Worm (Caenorhabditis elegans) whole organism, mixed stage, embryonic: ENCODE measurements around the gene clc-27.

Experiments used
- M03D4.4 ChIP-seq: sonication (generic microtip); optimal IDR thresholded peaks from 2 replicates; lab custom pipeline; 2017; ENCODE audit warnings: mild to moderate bottlenecking, missing genetic modification characterization, missing compliant biosample characterization
- bed-3 ChIP-seq: fragments of 200-800 bp; sonication (Bioruptor generic); optimal IDR thresholded peaks from 3 replicates; lab custom pipeline; 2018; ENCODE audit warnings: mild to moderate bottlenecking, missing genetic modification characterization, moderate library complexity, missing compliant biosample characterization
- blmp-1 ChIP-seq: fragments of 150-350 bp; optimal IDR thresholded peaks from 2 replicates; lab custom pipeline; 2014; ENCODE audit warnings: missing biosample characterization, missing genetic modification characterization
- ceh-39 ChIP-seq: fragments of 150-350 bp; optimal IDR thresholded peaks from 2 replicates; lab custom pipeline; 2014; ENCODE audit warnings: missing biosample characterization, missing genetic modification characterization
- ceh-83 ChIP-seq: fragments of 200-800 bp; sonication (Bioruptor generic); optimal IDR thresholded peaks from 2 replicates; lab custom pipeline; 2018; ENCODE audit warnings: mild to moderate bottlenecking, missing genetic modification characterization, missing compliant biosample characterization
- ces-1 ChIP-seq: fragments of 150-350 bp; optimal IDR thresholded peaks from 2 replicates; lab custom pipeline; 2014; ENCODE audit warnings: missing biosample characterization, missing genetic modification reagents, missing genetic modification characterization
- cnd-1 ChIP-seq: fragments of 200-800 bp; sonication (Bioruptor generic); optimal IDR thresholded peaks from 2 replicates; lab custom pipeline; 2018; ENCODE audit warnings: mild to moderate bottlenecking, missing genetic modification characterization, missing compliant biosample characterization
- drap-1 ChIP-seq: fragments of 200-800 bp; sonication (Bioruptor generic); optimal IDR thresholded peaks from 3 replicates; lab custom pipeline; 2018; ENCODE audit warnings: mild to moderate bottlenecking, missing genetic modification characterization, missing compliant biosample characterization
- elt-1 ChIP-seq: sonication (generic microtip); optimal IDR thresholded peaks from 2 replicates; lab custom pipeline; 2017; ENCODE audit warnings: missing genetic modification characterization, mild to moderate bottlenecking, missing compliant biosample characterization, antibody characterized with exemption, moderate library complexity, borderline replicate concordance; ENCODE audit not compliant: insufficient read depth
- elt-3 ChIP-seq: fragments of 150-350 bp; optimal IDR thresholded peaks from 2 replicates; lab custom pipeline; 2014; ENCODE audit warnings: missing biosample characterization, missing genetic modification characterization
- flh-1 ChIP-seq: fragments of 200-800 bp; sonication (Bioruptor generic); optimal IDR thresholded peaks from 2 replicates; lab custom pipeline; 2018; ENCODE audit warnings: mild to moderate bottlenecking, missing genetic modification characterization, moderate library complexity, missing compliant biosample characterization
- ham-2 ChIP-seq: fragments of 200-800 bp; sonication (Bioruptor generic); optimal IDR thresholded peaks from 2 replicates; lab custom pipeline; 2018; ENCODE audit warnings: mild to moderate bottlenecking, missing genetic modification characterization, missing compliant biosample characterization
- hlh-1 ChIP-seq: fragments of 150-350 bp; optimal IDR thresholded peaks from 2 replicates; lab custom pipeline; 2014; ENCODE audit warnings: missing biosample characterization, missing genetic modification reagents, missing genetic modification characterization
- lin-13 ChIP-seq: fragments of 150-350 bp; optimal IDR thresholded peaks from 2 replicates; lab custom pipeline; 2014; ENCODE audit warnings: missing biosample characterization, missing genetic modification characterization
- lin-32 ChIP-seq: fragments of 200-800 bp; sonication (Bioruptor generic); optimal IDR thresholded peaks from 2 replicates; lab custom pipeline; 2018; ENCODE audit warnings: mild to moderate bottlenecking, missing genetic modification characterization, missing compliant biosample characterization
- lsy-2 ChIP-seq: fragments of 150-350 bp; optimal IDR thresholded peaks from 2 replicates; lab custom pipeline; 2014; ENCODE audit warnings: missing biosample characterization, missing genetic modification characterization
- mab-5 ChIP-seq: fragments of 150-350 bp; optimal IDR thresholded peaks from 2 replicates; lab custom pipeline; 2014; ENCODE audit warnings: missing biosample characterization, missing genetic modification characterization
- mep-1 ChIP-seq: fragments of 150-350 bp; optimal IDR thresholded peaks from 2 replicates; lab custom pipeline; 2017; ENCODE audit warnings: missing biosample characterization, missing genetic modification reagents, missing genetic modification characterization, inconsistent platforms
- mls-2 ChIP-seq: sonication (generic microtip); optimal IDR thresholded peaks from 2 replicates; lab custom pipeline; 2016; ENCODE audit warnings: mild to moderate bottlenecking, missing genetic modification characterization, moderate library complexity, missing compliant biosample characterization
- nhr-12 ChIP-seq: fragments of 150-350 bp; optimal IDR thresholded peaks from 2 replicates; lab custom pipeline; 2014; ENCODE audit warnings: missing biosample characterization, missing genetic modification characterization
- nhr-237 ChIP-seq: fragments of 150-350 bp; optimal IDR thresholded peaks from 2 replicates; lab custom pipeline; 2014; ENCODE audit warnings: missing biosample characterization, missing genetic modification characterization
- nhr-28 ChIP-seq: fragments of 150-350 bp; optimal IDR thresholded peaks from 2 replicates; lab custom pipeline; 2014; ENCODE audit warnings: missing biosample characterization, missing genetic modification characterization
- pha-4 ChIP-seq: fragments of 150-350 bp; optimal IDR thresholded peaks from 2 replicates; lab custom pipeline; 2018; ENCODE audit warnings: missing biosample characterization, missing genetic modification reagents, missing genetic modification characterization
- sem-2 ChIP-seq: fragments of 200-800 bp; sonication (Bioruptor generic); optimal IDR thresholded peaks from 2 replicates; lab custom pipeline; 2018; ENCODE audit warnings: mild to moderate bottlenecking, missing genetic modification characterization, missing compliant biosample characterization
- sptf-1 ChIP-seq: sonication (generic microtip); optimal IDR thresholded peaks from 2 replicates; lab custom pipeline; 2017; ENCODE audit warnings: mild to moderate bottlenecking, missing genetic modification characterization, moderate library complexity, missing compliant biosample characterization
- tbx-8 ChIP-seq: fragments of 200-800 bp; sonication (Bioruptor generic); optimal IDR thresholded peaks from 2 replicates; lab custom pipeline; 2018; ENCODE audit warnings: mild to moderate bottlenecking, missing genetic modification characterization, moderate library complexity, missing compliant biosample characterization
- unc-120 ChIP-seq: sonication (generic microtip); optimal IDR thresholded peaks from 2 replicates; lab custom pipeline; 2017; ENCODE audit warnings: missing genetic modification characterization, missing compliant biosample characterization; ENCODE audit not compliant: poor library complexity, severe bottlenecking
- unc-39 ChIP-seq: fragments of 150-350 bp; optimal IDR thresholded peaks from 2 replicates; lab custom pipeline; 2014; ENCODE audit warnings: missing biosample characterization, missing genetic modification characterization
- zip-8 ChIP-seq: fragments of 150-350 bp; optimal IDR thresholded peaks from 2 replicates; lab custom pipeline; 2014; ENCODE audit warnings: missing biosample characterization, missing genetic modification characterization
- ztf-11 ChIP-seq: fragments of 150-350 bp; optimal IDR thresholded peaks from 2 replicates; lab custom pipeline; 2014; ENCODE audit warnings: missing biosample characterization, missing genetic modification characterization

Gene clc-27

ce11 chrIII:1034853-1035252 is 26.7 kb downstream of the clc-27 start:
- TF ChIP-seq mls-2 (tag; lab: Kevin White, UChicago) (no peak), pha-4 (tag; lab: Kevin White, UChicago) (no peak), ztf-11 (no peak), ces-1 (no peak), ceh-39 (no peak), unc-120 (tag; lab: Kevin White, UChicago) (no peak), sem-2 (GFP tag; lab: Kevin White, UChicago) (no peak), lin-13 (tag; lab: Kevin White, UChicago) (no peak), ceh-83 (GFP tag; lab: Kevin White, UChicago) (no peak), cnd-1 (tag; lab: Kevin White, UChicago) (no peak), nhr-12 (no peak), nhr-28 (no peak), zip-8 (tag; lab: Kevin White, UChicago) (no peak), mab-5 (tag; lab: Kevin White, UChicago) (no peak), tbx-8 (GFP tag; lab: Kevin White, UChicago) (no peak), lin-32 (GFP tag; lab: Kevin White, UChicago) (no peak), bed-3 (GFP tag; lab: Kevin White, UChicago) (no peak), flh-1 (GFP tag; lab: Kevin White, UChicago) (no peak), drap-1 (GFP tag; lab: Kevin White, UChicago) (no peak), unc-39 (tag; lab: Kevin White, UChicago) (no peak)

ce11 chrIII:1037173-1037572 is 29.0 kb downstream of the clc-27 start, which contains the start of the genes chin-1 and BE0003N10.1:
Gene chin-1 (minus strand): TSS chrIII:1037212.
Gene BE0003N10.1 (plus strand): TSS chrIII:1037492.
- TF ChIP-seq lsy-2 (tag; lab: Kevin White, UChicago) (peak; percentile 28), lin-13 (tag; lab: Kevin White, UChicago) (peak; percentile 31), ces-1 (peak; percentile 32), ceh-83 (GFP tag; lab: Kevin White, UChicago) (no peak), mep-1 (tag; lab: Kevin White, UChicago) (peak; percentile 30), sptf-1 (no peak)

- TF ChIP-seq M03D4.4 (tag; lab: Kevin White, UChicago) (no peak), drap-1 (GFP tag; lab: Kevin White, UChicago) (no peak), elt-1 (tag; lab: Kevin White, UChicago) (no peak), unc-120 (tag; lab: Kevin White, UChicago) (no peak), zip-8 (tag; lab: Kevin White, UChicago) (no peak), ceh-83 (GFP tag; lab: Kevin White, UChicago) (no peak), tbx-8 (GFP tag; lab: Kevin White, UChicago) (no peak), nhr-237 (no peak), elt-3 (no peak), sptf-1 (no peak), blmp-1 (tag; lab: Kevin White, UChicago) (no peak)
Observed at ce11 chrIII:1040059-1040458, 31.9 kb downstream of the clc-27 start.

ce11 chrIII:1043790-1044189 is 35.6 kb downstream of the clc-27 start:
- TF ChIP-seq mls-2 (tag; lab: Kevin White, UChicago) (no peak), zip-8 (tag; lab: Kevin White, UChicago) (no peak), mep-1 (tag; lab: Kevin White, UChicago) (no peak), hlh-1 (tag; lab: Kevin White, UChicago) (no peak), lsy-2 (tag; lab: Kevin White, UChicago) (no peak)

ce11 chrIII:1051877-1052276 is 43.7 kb downstream of the clc-27 start:
- TF ChIP-seq blmp-1 (tag; lab: Kevin White, UChicago) (no peak), sem-2 (GFP tag; lab: Kevin White, UChicago) (peak; percentile 16), ces-1 (no peak)

ce11 chrIII:1052291-1052690 is 44.1 kb downstream of the clc-27 start:
- no peak for TF ChIP-seq tbx-8 (GFP tag; lab: Kevin White, UChicago)
- peak; percentile 31 for TF ChIP-seq ham-2
